Fruit fly (Drosophila melanogaster): ENCODE data around the gene Elp1.
A peak's percentile ranks its signal among the peaks of the same experiment; 100 is the strongest.

Gene Elp1

DNA sequence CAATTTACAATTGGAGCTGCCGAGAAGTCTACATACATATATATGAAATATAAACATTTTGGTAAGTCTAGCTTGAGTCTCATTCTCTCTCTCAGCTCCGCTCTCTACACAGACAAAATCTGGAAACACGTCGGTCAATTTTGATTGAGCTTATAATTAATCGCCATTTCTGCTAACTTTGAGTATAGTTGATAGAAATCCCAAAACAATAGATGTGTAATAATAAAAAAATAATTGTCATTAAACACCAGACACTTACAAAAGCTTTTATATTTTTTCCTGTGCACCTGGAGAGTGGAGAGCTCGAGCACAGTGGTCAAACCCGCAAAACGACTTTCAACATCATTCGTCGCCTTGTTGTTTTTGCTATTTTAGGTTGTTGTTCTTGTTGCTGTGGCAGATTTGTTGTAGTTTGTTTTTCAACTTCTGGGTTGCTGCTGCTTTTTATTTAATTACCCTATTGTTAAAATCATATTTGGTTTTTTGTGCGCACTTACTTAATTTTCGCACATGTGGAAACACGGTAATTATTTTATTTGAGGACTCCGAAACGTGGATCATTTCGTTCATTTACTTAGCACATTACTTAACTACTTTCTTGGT, 5.9 kb downstream of the Elp1 start (continued):
- TF ChIP-seq gcm (GFP tag; optimal IDR thresholded peaks at IDR 0.05), result peak; percentile 95
- peak; percentile 71 for TF ChIP-seq CG15073 (GFP tag; optimal IDR thresholded peaks at IDR 0.05)
- TF ChIP-seq eyg (GFP tag; optimal IDR thresholded peaks at IDR 0.05), result peak; percentile 88
- peak; percentile 96 for TF ChIP-seq esg (GFP tag; conservative IDR thresholded peaks at IDR 0.05)
- peak; percentile 96 for TF ChIP-seq HmgZ (tag; optimal IDR thresholded peaks at IDR 0.05)
- TF ChIP-seq CG12769 (tag; optimal IDR thresholded peaks at IDR 0.05), result peak; percentile 96
- TF ChIP-seq mld (GFP tag; IDR thresholded peaks at IDR 0.05; ENCODE audit: partially characterized antibody), result no peak
- TF ChIP-seq sens (GFP tag), result peak; percentile 99
- no peak for TF ChIP-seq h (optimal IDR thresholded peaks at IDR 0.05)
- TF ChIP-seq CG4707 (GFP tag; optimal IDR thresholded peaks at IDR 0.05), result peak; percentile 93
- TF ChIP-seq Trl (optimal IDR thresholded peaks at IDR 0.05), result peak; percentile 33 to 68
- TF ChIP-seq Trl (GFP tag; optimal IDR thresholded peaks at IDR 0.05), result peak; percentile 95
- TF ChIP-seq Hey (tag; optimal IDR thresholded peaks at IDR 0.05), result peak; percentile 54
- TF ChIP-seq Tbp (GFP tag; optimal IDR thresholded peaks at IDR 0.05), result no peak
- TF ChIP-seq org-1 (GFP tag; optimal IDR thresholded peaks at IDR 0.05), result peak; percentile 92
- TF ChIP-seq CG9797 (GFP tag; optimal IDR thresholded peaks at IDR 0.05), result peak; percentile 18
- peak; percentile 92 for TF ChIP-seq CG7987 (GFP tag; optimal IDR thresholded peaks at IDR 0.05)
- TF ChIP-seq Gug (GFP tag; IDR thresholded peaks at IDR 0.05), result peak; percentile 94

DNA sequence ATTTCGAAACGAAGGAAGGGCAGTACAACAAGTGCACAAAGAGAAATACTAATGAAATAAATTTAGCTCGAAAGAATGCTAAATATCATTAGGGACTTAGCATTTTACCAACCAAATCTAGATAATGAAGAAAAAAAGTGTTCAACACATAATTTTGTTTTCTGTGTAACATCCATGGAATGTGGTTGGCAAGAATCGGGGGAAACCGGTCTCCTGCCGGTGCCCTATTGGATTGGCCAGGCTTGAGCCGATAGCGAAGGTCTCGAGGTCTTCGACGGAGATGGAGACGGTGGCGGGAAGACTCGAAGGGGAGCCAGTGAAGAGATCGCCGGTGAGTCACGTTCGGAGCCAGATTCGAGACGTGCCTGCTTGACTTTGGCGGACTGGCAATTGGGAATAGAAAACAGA, 7.0 kb downstream of the Elp1 start:
- TF ChIP-seq D19A (tag; optimal IDR thresholded peaks at IDR 0.05), result peak; percentile 10
- TF ChIP-seq CG4282 (GFP tag; optimal IDR thresholded peaks at IDR 0.05), result no peak
- no peak for TF ChIP-seq cg (GFP tag; optimal IDR thresholded peaks at IDR 0.05)
- TF ChIP-seq CG11456 (GFP tag; IDR thresholded peaks at IDR 0.05), result peak; percentile 61; the same call in 1 of the 3 replicates
- TF ChIP-seq CG33557 (GFP tag; optimal IDR thresholded peaks at IDR 0.05), result no peak
- TF ChIP-seq YL-1 (GFP tag; optimal IDR thresholded peaks at IDR 0.05), result no peak
- TF ChIP-seq hth (optimal IDR thresholded peaks at IDR 0.05), result no peak
- no peak for TF ChIP-seq maf-S (GFP tag; optimal IDR thresholded peaks at IDR 0.05)
- peak; percentile 52 for TF ChIP-seq zfh2 (GFP tag; optimal IDR thresholded peaks at IDR 0.05)
- no peak for TF ChIP-seq ems (GFP tag; optimal IDR thresholded peaks at IDR 0.05)
- no peak for TF ChIP-seq Opbp (GFP tag; IDR thresholded peaks at IDR 0.05; ENCODE audit: partially characterized antibody)
- TF ChIP-seq CG11247 (GFP tag; IDR thresholded peaks at IDR 0.05), result 0 out of 2 replicates have a peak, but pooled peaks have one; percentile 41
- TF ChIP-seq Dfd (GFP tag; optimal IDR thresholded peaks at IDR 0.05), result no peak
- TF ChIP-seq CG17612 (GFP tag; IDR thresholded peaks at IDR 0.05), result no peak
- peak; percentile 50 for TF ChIP-seq Meics (GFP tag; optimal IDR thresholded peaks at IDR 0.05)
- no peak for TF ChIP-seq Dek (tag; optimal IDR thresholded peaks at IDR 0.05)
- no peak for TF ChIP-seq CG14965 (GFP tag; optimal IDR thresholded peaks at IDR 0.05; ENCODE audit: borderline replicate concordance)
- TF ChIP-seq HLH4C (GFP tag; IDR thresholded peaks at IDR 0.05; ENCODE audit: partially characterized antibody), result no peak
- no peak for TF ChIP-seq CG7928 (GFP tag; optimal IDR thresholded peaks at IDR 0.05)
- no peak for TF ChIP-seq Tbp (GFP tag; optimal IDR thresholded peaks at IDR 0.05)
- peak; percentile 47 for TF ChIP-seq grau (tag; optimal IDR thresholded peaks at IDR 0.05)
- no peak for TF ChIP-seq CG18476 (GFP tag; optimal IDR thresholded peaks at IDR 0.05)
- TF ChIP-seq BEAF-32 (GFP tag; optimal IDR thresholded peaks at IDR 0.05), result no peak
- peak; percentile 29 for TF ChIP-seq bcd (GFP tag; optimal IDR thresholded peaks at IDR 0.05)
- no peak for TF ChIP-seq sug (tag; optimal IDR thresholded peaks at IDR 0.05)
- TF ChIP-seq esg (GFP tag; conservative IDR thresholded peaks at IDR 0.05), result no peak
- TF ChIP-seq Asciz (GFP tag; optimal IDR thresholded peaks at IDR 0.05), result peak; percentile 3
- TF ChIP-seq jing (GFP tag; optimal IDR thresholded peaks at IDR 0.05), result no peak
- peak; percentile 10 for TF ChIP-seq dmrt99B (tag; optimal IDR thresholded peaks at IDR 0.05)
- TF ChIP-seq CG15696 (tag; optimal IDR thresholded peaks at IDR 0.05), result no peak
- no peak for TF ChIP-seq CG7271 (tag; optimal IDR thresholded peaks at IDR 0.05)
- peak; percentile 24 for TF ChIP-seq CG4424 (GFP tag; optimal IDR thresholded peaks at IDR 0.05)
- no peak for TF ChIP-seq CG9609 (GFP tag; optimal IDR thresholded peaks at IDR 0.05)
- TF ChIP-seq CG10321 (GFP tag; IDR thresholded peaks at IDR 0.05), result no peak
- TF ChIP-seq CG11560 (tag; IDR thresholded peaks at IDR 0.05), result no peak
